Worm (Caenorhabditis elegans) whole organism, early embryonic: ENCODE data around the gene cdc-48.1.

Source experiments
- B0310.2 ChIP-seq: sonication (generic microtip); optimal IDR thresholded peaks from 2 replicates; lab custom pipeline; 2016; ENCODE audit warnings: mild to moderate bottlenecking, missing genetic modification characterization, missing compliant biosample characterization
- F13C5.2 ChIP-seq: sonication (generic microtip); optimal IDR thresholded peaks from 2 replicates; lab custom pipeline; 2017; ENCODE audit warnings: mild to moderate bottlenecking, missing genetic modification characterization, inconsistent platforms, missing compliant biosample characterization
- aly-1 ChIP-seq: sonication (generic microtip); optimal IDR thresholded peaks from 2 replicates; lab custom pipeline; 2016; ENCODE audit warnings: missing genetic modification characterization, missing compliant biosample characterization
- ama-1 ChIP-seq: fragments of 150-350 bp; optimal IDR thresholded peaks from 2 replicates; lab custom pipeline; 2014
- ceh-13 ChIP-seq: fragments of 200-800 bp; sonication (Bioruptor generic); optimal IDR thresholded peaks from 2 replicates; lab custom pipeline; 2018; ENCODE audit warnings: mild to moderate bottlenecking, missing genetic modification characterization, missing compliant biosample characterization
- ceh-36 ChIP-seq: sonication (generic microtip); optimal IDR thresholded peaks from 2 replicates; lab custom pipeline; 2016; ENCODE audit warnings: missing genetic modification characterization, inconsistent platforms, missing compliant biosample characterization
- ets-7 ChIP-seq: sonication (generic microtip); optimal IDR thresholded peaks from 2 replicates; lab custom pipeline; 2016; ENCODE audit warnings: missing genotype, missing genetic modification characterization, missing compliant biosample characterization
- flt-1 ChIP-seq: fragments of 200-800 bp; sonication (Bioruptor generic); IDR thresholded peaks from 2 replicates; pipeline ENCODE4 v1.3.6; 2022; ENCODE audit warnings: missing genetic modification characterization, missing compliant biosample characterization
- hmbx-1 ChIP-seq: sonication (generic microtip); optimal IDR thresholded peaks from 2 replicates; lab custom pipeline; 2016; ENCODE audit warnings: mild to moderate bottlenecking, missing genetic modification characterization, missing compliant biosample characterization
- hmg-4 ChIP-seq: fragments of 200-800 bp; sonication (Bioruptor generic); optimal IDR thresholded peaks from 2 replicates; lab custom pipeline; 2018; ENCODE audit warnings: mild to moderate bottlenecking, missing genetic modification characterization, missing compliant biosample characterization
- hnd-1 ChIP-seq: sonication (generic microtip); optimal IDR thresholded peaks from 2 replicates; lab custom pipeline; 2016; ENCODE audit warnings: missing genetic modification characterization, missing compliant biosample characterization
- pes-1 ChIP-seq: fragments of 200-800 bp; sonication (Bioruptor generic); IDR thresholded peaks from 2 replicates; pipeline ENCODE4 v1.3.6; 2022; ENCODE audit warnings: missing genetic modification reagents, missing genetic modification characterization, missing compliant biosample characterization
- scrt-1 ChIP-seq: fragments of 200-800 bp; sonication (Bioruptor generic); IDR thresholded peaks from 2 replicates; pipeline ENCODE4 v1.3.6; 2022; ENCODE audit warnings: missing genetic modification characterization, missing compliant biosample characterization
- sea-1 ChIP-seq: fragments of 200-800 bp; sonication (Bioruptor generic); conservative IDR thresholded peaks from 2 replicates; pipeline ENCODE4 v1.3.6; 2022; ENCODE audit warnings: missing genetic modification characterization, missing compliant biosample characterization
- tbx-11 ChIP-seq: fragments of 200-800 bp; sonication (Bioruptor generic); IDR thresholded peaks from 2 replicates; pipeline ENCODE4 v1.3.6; 2022; ENCODE audit warnings: missing genetic modification characterization, missing compliant biosample characterization
- tbx-37 ChIP-seq: fragments of 200-800 bp; sonication (Bioruptor generic); conservative IDR thresholded peaks from 2 replicates; pipeline ENCODE4 v1.3.6; 2022; ENCODE audit warnings: missing genetic modification reagents, missing genetic modification characterization, missing compliant biosample characterization
- tra-4 ChIP-seq: sonication (generic microtip); optimal IDR thresholded peaks from 2 replicates; lab custom pipeline; 2017; ENCODE audit warnings: missing genetic modification characterization, missing compliant biosample characterization

Gene cdc-48.1

ce11 chrII:10533985-10534384 lies 29.2 kb downstream of the cdc-48.1 start:
- no peak for TF ChIP-seq flt-1 (GFP tag; lab: Robert Waterston, UW)
- TF ChIP-seq sea-1 (GFP tag; lab: Robert Waterston, UW), result no peak
- TF ChIP-seq hnd-1 (tag; lab: Kevin White, UChicago), result no peak
- TF ChIP-seq aly-1 (tag; lab: Kevin White, UChicago), result no peak
- no peak for TF ChIP-seq ets-7
- TF ChIP-seq tbx-37 (GFP tag; lab: Robert Waterston, UW), result no peak
- no peak for TF ChIP-seq hmg-4 (GFP tag; lab: Kevin White, UChicago)
- TF ChIP-seq hmbx-1 (tag; lab: Kevin White, UChicago), result no peak
- TF ChIP-seq F13C5.2 (tag; lab: Kevin White, UChicago), result no peak
- no peak for TF ChIP-seq B0310.2 (tag; lab: Kevin White, UChicago)

DNA sequence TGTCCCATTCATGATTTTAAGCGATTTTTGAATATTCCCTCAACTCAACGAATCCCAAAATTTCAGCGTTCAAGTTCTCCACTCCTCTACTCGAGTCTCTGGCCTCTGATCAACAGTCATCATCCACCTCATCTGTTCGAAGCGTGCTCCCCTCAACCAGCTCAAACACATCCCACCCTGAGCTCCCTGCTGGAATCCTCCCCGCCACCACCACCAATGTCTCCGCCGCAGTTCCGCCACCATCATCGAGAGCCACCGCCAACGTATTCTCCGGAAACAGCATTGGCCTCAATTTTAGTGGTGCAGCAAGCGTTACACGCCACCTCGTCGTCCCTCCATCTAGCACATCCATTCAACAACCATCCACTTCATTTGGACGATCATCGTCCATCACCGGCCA lies 31.6 kb downstream of the cdc-48.1 start:
- TF ChIP-seq hmg-4 (GFP tag; lab: Kevin White, UChicago) (no peak), ets-7 (no peak), pes-1 (GFP tag; lab: Robert Waterston, UW) (no peak), hnd-1 (tag; lab: Kevin White, UChicago) (no peak), B0310.2 (tag; lab: Kevin White, UChicago) (no peak), tbx-11 (GFP tag; lab: Robert Waterston, UW) (no peak)

- TF ChIP-seq tra-4, result no peak
- no peak for TF ChIP-seq aly-1 (tag; lab: Kevin White, UChicago)
These were observed 32.3 kb downstream of the cdc-48.1 start for ce11 chrII:10530907-10531306.

DNA sequence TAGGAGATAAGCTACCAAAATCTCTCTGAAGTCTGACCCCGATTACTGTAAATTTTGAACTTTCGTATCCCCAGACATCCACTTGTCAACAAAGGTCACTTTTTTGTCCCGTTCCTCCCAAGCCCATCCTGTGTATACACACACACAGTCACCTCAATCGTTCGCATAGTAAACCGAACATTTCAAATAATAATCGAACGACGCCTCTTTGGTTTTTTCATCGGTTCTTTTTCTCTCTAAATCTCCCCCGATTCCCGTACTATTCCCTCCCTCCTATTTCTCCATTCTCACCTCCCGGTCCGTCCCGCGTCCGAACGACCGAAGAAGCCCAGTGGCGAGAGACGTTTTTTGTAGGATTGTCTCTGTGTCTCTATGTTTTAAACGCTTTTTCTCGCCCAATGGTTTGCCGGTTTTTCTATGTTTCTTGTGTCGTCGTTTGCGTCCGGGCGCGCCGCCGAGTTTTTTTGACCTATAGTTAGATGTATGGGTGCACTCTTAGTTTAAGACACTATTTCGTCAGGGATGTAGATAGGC lies 33.9 kb downstream of the cdc-48.1 start:
- no peak for TF ChIP-seq scrt-1
- TF ChIP-seq tbx-37 (GFP tag; lab: Robert Waterston, UW), result 0 out of 2 replicates have a peak, but pooled peaks have one; percentile 15

ce11 chrII:10527649-10528134 lies 35.5 kb downstream of the cdc-48.1 start, which contains the start of gene mab-10:
Gene mab-10 (plus strand): TSS chrII:10528084.
- peak; percentile 59; the same call in 1 of the 2 replicates for TF ChIP-seq scrt-1
- no peak for TF ChIP-seq ceh-36 (tag; lab: Kevin White, UChicago)

ce11 chrII:10525134-10525533 lies 38.1 kb downstream of the cdc-48.1 start:
- no peak for TF ChIP-seq ceh-13 (GFP tag; lab: Kevin White, UChicago)
- no peak for TF ChIP-seq hmg-4 (GFP tag; lab: Kevin White, UChicago)
- TF ChIP-seq tbx-11 (GFP tag; lab: Robert Waterston, UW), result no peak
- TF ChIP-seq hmbx-1 (tag; lab: Kevin White, UChicago), result no peak
- TF ChIP-seq tbx-37 (GFP tag; lab: Robert Waterston, UW), result no peak
- no peak for TF ChIP-seq ama-1 (lab: Kevin White, UChicago)
- TF ChIP-seq ceh-36 (tag; lab: Kevin White, UChicago), result no peak
- TF ChIP-seq flt-1 (GFP tag; lab: Robert Waterston, UW), result no peak
- no peak for TF ChIP-seq B0310.2 (tag; lab: Kevin White, UChicago)

ce11 chrII:10524374-10524773 lies 38.8 kb downstream of the cdc-48.1 start, which contains the start of gene F59B10.6:
Gene F59B10.6 (minus strand): TSS chrII:10524474.
- TF ChIP-seq hnd-1 (tag; lab: Kevin White, UChicago), result no peak
- no peak for TF ChIP-seq B0310.2 (tag; lab: Kevin White, UChicago)
- no peak for TF ChIP-seq ama-1 (lab: Kevin White, UChicago)
- TF ChIP-seq flt-1 (GFP tag; lab: Robert Waterston, UW), result no peak
- TF ChIP-seq tbx-37 (GFP tag; lab: Robert Waterston, UW), result no peak
- TF ChIP-seq aly-1 (tag; lab: Kevin White, UChicago), result no peak
- TF ChIP-seq pes-1 (GFP tag; lab: Robert Waterston, UW), result no peak
- no peak for TF ChIP-seq tra-4
- TF ChIP-seq tbx-11 (GFP tag; lab: Robert Waterston, UW), result no peak
- TF ChIP-seq hmg-4 (GFP tag; lab: Kevin White, UChicago), result no peak
- no peak for TF ChIP-seq scrt-1
- TF ChIP-seq ceh-36 (tag; lab: Kevin White, UChicago), result no peak
- no peak for TF ChIP-seq ceh-13 (GFP tag; lab: Kevin White, UChicago)
- no peak for TF ChIP-seq sea-1 (GFP tag; lab: Robert Waterston, UW)
- TF ChIP-seq ets-7, result no peak
- TF ChIP-seq hmbx-1 (tag; lab: Kevin White, UChicago), result no peak
- no peak for TF ChIP-seq F13C5.2 (tag; lab: Kevin White, UChicago)

- no peak for TF ChIP-seq ets-7
- TF ChIP-seq hnd-1 (tag; lab: Kevin White, UChicago), result no peak
- TF ChIP-seq flt-1 (GFP tag; lab: Robert Waterston, UW), result no peak
- no peak for TF ChIP-seq B0310.2 (tag; lab: Kevin White, UChicago)
- TF ChIP-seq ceh-36 (tag; lab: Kevin White, UChicago), result no peak
- no peak for TF ChIP-seq tra-4
- TF ChIP-seq tbx-37 (GFP tag; lab: Robert Waterston, UW), result no peak
- TF ChIP-seq F13C5.2 (tag; lab: Kevin White, UChicago), result no peak
- TF ChIP-seq hmbx-1 (tag; lab: Kevin White, UChicago), result no peak
- no peak for TF ChIP-seq tbx-11 (GFP tag; lab: Robert Waterston, UW)
- no peak for TF ChIP-seq sea-1 (GFP tag; lab: Robert Waterston, UW)
- TF ChIP-seq scrt-1, result no peak
- TF ChIP-seq pes-1 (GFP tag; lab: Robert Waterston, UW), result no peak
- TF ChIP-seq aly-1 (tag; lab: Kevin White, UChicago), result no peak
- no peak for TF ChIP-seq ama-1 (lab: Kevin White, UChicago)
- TF ChIP-seq ceh-13 (GFP tag; lab: Kevin White, UChicago), result no peak
These were observed 39.6 kb downstream of the cdc-48.1 start, which contains the start of gene F59B10.5 for ce11 chrII:10523583-10523982. Gene F59B10.5 (minus strand): TSS chrII:10523683.
